Worm (Caenorhabditis elegans): Measurements from ENCODE around the gene B0432.9.

ce11 chrII:305645-306044 lies 22.2 kb upstream of the B0432.9 start, which contains the start of gene col-69:
- TF ChIP-seq him-1 (tag; optimal IDR thresholded peaks at IDR 0.05) = no peak
- no peak for TF ChIP-seq W03F9.2 (tag; optimal IDR thresholded peaks at IDR 0.05)
- TF ChIP-seq dao-5 (tag; optimal IDR thresholded peaks at IDR 0.05) = no peak

Data from whole organism, L4/young adult.